Worm (Caenorhabditis elegans) whole organism, young adult: Measurements from ENCODE around the gene tag-329.

Experiments
- B0261.1 ChIP-seq: sonication (generic microtip); optimal IDR thresholded peaks from 2 replicates; lab custom pipeline; 2016; ENCODE audit warnings: mild to moderate bottlenecking, missing genetic modification characterization, moderate library complexity, missing compliant biosample characterization
- C06A6.2 ChIP-seq: fragments of 200-800 bp; sonication (Bioruptor generic); conservative IDR thresholded peaks from 2 replicates; pipeline ENCODE4 v1.3.6; 2022; ENCODE audit warnings: missing genetic modification characterization, missing compliant biosample characterization
- F10E7.11 ChIP-seq: sonication (generic microtip); optimal IDR thresholded peaks from 2 replicates; lab custom pipeline; 2017; ENCODE audit warnings: mild to moderate bottlenecking, missing genetic modification characterization, moderate library complexity, missing compliant biosample characterization
- F39B2.1 ChIP-seq: fragments of 200-800 bp; sonication (Bioruptor generic); IDR thresholded peaks from 2 replicates; pipeline ENCODE4 v1.3.6; 2022; ENCODE audit warnings: missing genetic modification reagents, missing genetic modification characterization, missing compliant biosample characterization
- F57A8.1 ChIP-seq: fragments of 200-800 bp; sonication (Bioruptor generic); optimal IDR thresholded peaks from 2 replicates; lab custom pipeline; 2018; ENCODE audit warnings: mild to moderate bottlenecking, missing genetic modification characterization, moderate library complexity, missing compliant biosample characterization
- K12H6.12 ChIP-seq: fragments of 200-800 bp; sonication (Bioruptor generic); optimal IDR thresholded peaks from 2 replicates; lab custom pipeline; 2018; ENCODE audit warnings: mild to moderate bottlenecking, missing genetic modification characterization, missing compliant biosample characterization
- Y56A3A.18 ChIP-seq: fragments of 200-800 bp; sonication (Bioruptor generic); IDR thresholded peaks from 2 replicates; pipeline ENCODE4 v1.3.6; 2022; ENCODE audit warnings: missing genetic modification reagents, missing genetic modification characterization, missing compliant biosample characterization
- ZK185.1 ChIP-seq: sonication (generic microtip); optimal IDR thresholded peaks from 2 replicates; lab custom pipeline; 2016; ENCODE audit warnings: mild to moderate bottlenecking, missing genetic modification characterization, missing compliant biosample characterization; ENCODE audit not compliant: poor library complexity, severe bottlenecking
- attf-6 ChIP-seq: fragments of 200-800 bp; sonication (Bioruptor generic); IDR thresholded peaks from 2 replicates; pipeline ENCODE4 v1.3.6; 2022; ENCODE audit warnings: missing genetic modification reagents, missing genetic modification characterization, missing compliant biosample characterization
- bed-2 ChIP-seq: fragments of 200-800 bp; sonication (Bioruptor generic); IDR thresholded peaks from 2 replicates; pipeline ENCODE4 v1.3.6; 2022; ENCODE audit warnings: missing genetic modification reagents, missing genetic modification characterization, missing compliant biosample characterization
- ccch-3 ChIP-seq: fragments of 200-800 bp; sonication (Bioruptor generic); optimal IDR thresholded peaks from 2 replicates; lab custom pipeline; 2018; ENCODE audit warnings: mild to moderate bottlenecking, missing genetic modification characterization, missing compliant biosample characterization
- cebp-2 ChIP-seq: fragments of 200-800 bp; sonication (Bioruptor generic); IDR thresholded peaks from 2 replicates; pipeline ENCODE4 v1.3.6; 2022; ENCODE audit warnings: missing genetic modification characterization, missing compliant biosample characterization
- ceh-91 ChIP-seq: fragments of 200-800 bp; sonication (Bioruptor generic); IDR thresholded peaks from 2 replicates; pipeline ENCODE4 v1.3.6; 2022; ENCODE audit warnings: missing genetic modification reagents, missing genetic modification characterization, missing compliant biosample characterization
- egl-44 ChIP-seq: fragments of 200-800 bp; sonication (Bioruptor generic); IDR thresholded peaks from 2 replicates; pipeline ENCODE4 v1.3.6; 2022; ENCODE audit warnings: missing genetic modification reagents, missing genetic modification characterization, missing compliant biosample characterization
- fkh-3 ChIP-seq: sonication (generic microtip); optimal IDR thresholded peaks from 2 replicates; lab custom pipeline; 2016; ENCODE audit warnings: mild to moderate bottlenecking, missing genetic modification characterization, missing compliant biosample characterization
- gei-17 ChIP-seq: fragments of 200-800 bp; sonication (Bioruptor generic); optimal IDR thresholded peaks from 2 replicates; lab custom pipeline; 2018; ENCODE audit warnings: mild to moderate bottlenecking, missing genetic modification characterization, missing compliant biosample characterization
- hlh-26 ChIP-seq: fragments of 200-800 bp; sonication (Bioruptor generic); conservative IDR thresholded peaks from 2 replicates; pipeline ENCODE4 v1.3.6; 2022; ENCODE audit warnings: missing genetic modification reagents, missing genetic modification characterization, missing compliant biosample characterization
- hmg-1.2 ChIP-seq: fragments of 200-800 bp; sonication (Bioruptor generic); IDR thresholded peaks from 2 replicates; pipeline ENCODE4 v1.3.6; 2022; ENCODE audit warnings: missing genetic modification reagents, missing genetic modification characterization, missing compliant biosample characterization
- let-607 ChIP-seq, 2 experiments: fragments of 200-800 bp in 1 of 2; sonication (Bioruptor generic) in 1 of 2; sonication (generic microtip) in 1 of 2; optimal IDR thresholded peaks; 2 replicates each; lab custom pipeline; 2016 to 2018; ENCODE audit warnings: mild to moderate bottlenecking in 2 of 2, missing compliant biosample characterization in 2 of 2, missing genetic modification characterization in 2 of 2, moderate library complexity in 2 of 2, missing genotype in 1 of 2
- lin-26 ChIP-seq: fragments of 200-800 bp; sonication (Bioruptor generic); IDR thresholded peaks from 2 replicates; pipeline ENCODE4 v1.3.6; 2022; ENCODE audit warnings: missing genetic modification reagents, missing genetic modification characterization, missing compliant biosample characterization
- lin-54 ChIP-seq: fragments of 200-800 bp; sonication (Bioruptor generic); optimal IDR thresholded peaks from 2 replicates; lab custom pipeline; 2018; ENCODE audit warnings: mild to moderate bottlenecking, missing genetic modification characterization, missing compliant biosample characterization
- madf-10 ChIP-seq: sonication (generic microtip); optimal IDR thresholded peaks from 2 replicates; lab custom pipeline; 2016; ENCODE audit warnings: mild to moderate bottlenecking, missing genetic modification characterization, missing compliant biosample characterization
- madf-6 ChIP-seq: fragments of 200-800 bp; sonication (Bioruptor generic); IDR thresholded peaks from 2 replicates; pipeline ENCODE4 v1.3.6; 2022; ENCODE audit warnings: missing genetic modification reagents, missing genetic modification characterization, missing compliant biosample characterization
- madf-8 ChIP-seq: fragments of 200-800 bp; sonication (Bioruptor generic); conservative IDR thresholded peaks from 2 replicates; pipeline ENCODE4 v1.3.6; 2022; ENCODE audit warnings: missing genetic modification reagents, missing genetic modification characterization, missing compliant biosample characterization
- mcd-1 ChIP-seq: fragments of 200-800 bp; sonication (Bioruptor generic); IDR thresholded peaks from 2 replicates; pipeline ENCODE4 v1.3.6; 2022; ENCODE audit warnings: missing genetic modification reagents, missing genetic modification characterization, missing compliant biosample characterization
- nfya-1 ChIP-seq: sonication (generic microtip); optimal IDR thresholded peaks from 2 replicates; lab custom pipeline; 2017; ENCODE audit warnings: antibody characterized with exemption, missing compliant biosample characterization, missing genetic modification characterization, borderline replicate concordance; ENCODE audit not compliant: insufficient read depth
- nfya-2 ChIP-seq: fragments of 200-800 bp; sonication (Bioruptor generic); IDR thresholded peaks from 2 replicates; pipeline ENCODE4 v1.3.6; 2022; ENCODE audit warnings: missing genetic modification reagents, missing genetic modification characterization, missing compliant biosample characterization
- nfyb-1 ChIP-seq: fragments of 200-800 bp; sonication (Bioruptor generic); IDR thresholded peaks from 2 replicates; pipeline ENCODE4 v1.3.6; 2022; ENCODE audit warnings: missing genetic modification reagents, missing genetic modification characterization, missing compliant biosample characterization
- nhr-179 ChIP-seq: sonication (generic microtip); optimal IDR thresholded peaks from 2 replicates; lab custom pipeline; 2016; ENCODE audit warnings: mild to moderate bottlenecking, missing genetic modification characterization, missing compliant biosample characterization
- nhr-80 ChIP-seq: sonication (generic microtip); optimal IDR thresholded peaks from 2 replicates; lab custom pipeline; 2016; ENCODE audit warnings: missing genetic modification characterization, missing compliant biosample characterization
- pbrm-1 ChIP-seq: fragments of 200-800 bp; sonication (Bioruptor generic); IDR thresholded peaks from 2 replicates; pipeline ENCODE4 v1.3.6; 2022; ENCODE audit warnings: missing genetic modification reagents, missing genetic modification characterization, missing compliant biosample characterization
- rcor-1 ChIP-seq: fragments of 200-800 bp; sonication (Bioruptor generic); IDR thresholded peaks from 2 replicates; pipeline ENCODE4 v1.3.6; 2022; ENCODE audit warnings: missing genetic modification reagents, missing genetic modification characterization, missing compliant biosample characterization
- rpc-1 ChIP-seq, 2 experiments: fragments of 150-350 bp in 1 of 2; sonication (generic microtip) in 1 of 2; optimal IDR thresholded peaks; 2 replicates each; lab custom pipeline; 2014 to 2018; ENCODE audit warnings: missing biosample characterization in 1 of 2, missing genetic modification characterization in 1 of 2, missing genetic modification reagents in 1 of 2, missing genotype in 1 of 2
- snpc-1.1 ChIP-seq: sonication (generic microtip); optimal IDR thresholded peaks from 2 replicates; lab custom pipeline; 2017; ENCODE audit warnings: missing genetic modification characterization, mild to moderate bottlenecking, missing compliant biosample characterization, antibody characterized with exemption, moderate library complexity, missing genotype, missing genetic modification reagents; ENCODE audit not compliant: insufficient read depth
- snpc-1.3 ChIP-seq: sonication (generic microtip); optimal IDR thresholded peaks from 2 replicates; lab custom pipeline; 2017; ENCODE audit warnings: missing genetic modification characterization, mild to moderate bottlenecking, missing compliant biosample characterization, antibody characterized with exemption, moderate library complexity, missing genotype, missing genetic modification reagents; ENCODE audit not compliant: insufficient read depth
- snpc-4 ChIP-seq, 5 experiments: fragments of 150-350 bp in 1 of 5; sonication (generic microtip) in 4 of 5; optimal IDR thresholded peaks; 2 replicates each; lab custom pipeline; 2014 to 2018; ENCODE audit warnings: missing genetic modification characterization in 5 of 5, missing biosample characterization in 3 of 5, antibody characterized with exemption in 2 of 5, mild to moderate bottlenecking in 2 of 5, missing compliant biosample characterization in 2 of 5, missing genotype in 2 of 5, moderate library complexity in 2 of 5, missing genetic modification reagents in 1 of 5
- tbp1 ChIP-seq: fragments of 200-800 bp; sonication (Bioruptor generic); optimal IDR thresholded peaks from 2 replicates; lab custom pipeline; 2018; ENCODE audit warnings: mild to moderate bottlenecking, missing genetic modification characterization, missing compliant biosample characterization
- tlf-1 ChIP-seq: fragments of 200-800 bp; sonication (Bioruptor generic); optimal IDR thresholded peaks from 2 replicates; lab custom pipeline; 2018; ENCODE audit warnings: mild to moderate bottlenecking, missing genetic modification characterization, missing compliant biosample characterization
- ztf-26 ChIP-seq: sonication (generic microtip); optimal IDR thresholded peaks from 2 replicates; lab custom pipeline; 2017; ENCODE audit warnings: missing genetic modification characterization, missing compliant biosample characterization
- ztf-6 ChIP-seq: fragments of 200-800 bp; sonication (Bioruptor generic); IDR thresholded peaks from 2 replicates; pipeline ENCODE4 v1.3.6; 2022; ENCODE audit warnings: missing genetic modification reagents, missing genetic modification characterization, missing compliant biosample characterization

Gene tag-329

ce11 chrV:9582594-9583322 lies 48.0 kb downstream of the tag-329 start, which contains the start of gene rtfo-1 (continued):
- TF ChIP-seq let-607 (tag; optimal IDR thresholded peaks at IDR 0.05; lab: Kevin White, UChicago) (peak in 1 of 2 experiments; percentile 12), nfya-1 (tag; lab: Kevin White, UChicago) (no peak), hmg-1.2 (no peak), hlh-26 (GFP tag; lab: Robert Waterston, UW) (no peak), cebp-2 (GFP tag; lab: Robert Waterston, UW) (no peak), gei-17 (no peak), C06A6.2 (no peak), tbp1 (GFP tag; lab: Kevin White, UChicago) (no peak), rpc-1 (optimal IDR thresholded peaks at IDR 0.05; lab: Kevin White, UChicago) (peak; percentile 42), rpc-1 (tag; optimal IDR thresholded peaks at IDR 0.05; lab: Kevin White, UChicago) (no peak), B0261.1 (tag; lab: Kevin White, UChicago) (no peak), pbrm-1 (peak; percentile 49; the same call in 1 of the 2 replicates), F39B2.1 (GFP tag; lab: Robert Waterston, UW) (no peak), lin-54 (no peak), nfya-2 (no peak), mcd-1 (GFP tag; lab: Robert Waterston, UW) (no peak; the same call in 1 of the 2 replicates), nhr-179 (tag; lab: Kevin White, UChicago) (no peak), K12H6.12 (no peak), madf-10 (tag; lab: Kevin White, UChicago) (no peak), snpc-1.3 (peak; percentile 54), ccch-3 (GFP tag; lab: Kevin White, UChicago) (no peak), ZK185.1 (tag; lab: Kevin White, UChicago) (peak; percentile 12), madf-8 (GFP tag; lab: Robert Waterston, UW) (no peak), bed-2 (GFP tag; lab: Robert Waterston, UW) (no peak), snpc-1.1 (tag; lab: Kevin White, UChicago) (no peak), snpc-4 (GFP tag; optimal IDR thresholded peaks at IDR 0.05; lab: Kevin White, UChicago) (no peak), snpc-4 (tag; optimal IDR thresholded peaks at IDR 0.05; lab: Kevin White, UChicago) (peak in 2 of 4 experiments; percentile 28 to 56), F57A8.1 (GFP tag; lab: Kevin White, UChicago) (no peak), ceh-91 (GFP tag; lab: Robert Waterston, UW) (no peak), ztf-26 (tag; lab: Kevin White, UChicago) (no peak), nhr-80 (no peak), fkh-3 (no peak), Y56A3A.18 (GFP tag; lab: Robert Waterston, UW) (no peak), madf-6 (GFP tag; lab: Robert Waterston, UW) (peak; percentile 12; the same call in 1 of the 2 replicates), rcor-1 (GFP tag; lab: Robert Waterston, UW) (no peak), nfyb-1 (no peak), ztf-6 (no peak), attf-6 (GFP tag; lab: Robert Waterston, UW) (no peak), F10E7.11 (tag; lab: Kevin White, UChicago) (no peak), egl-44 (no peak), tlf-1 (GFP tag; lab: Kevin White, UChicago) (no peak), lin-26 (GFP tag; lab: Robert Waterston, UW) (no peak)
